Worm (Caenorhabditis elegans): ENCODE results near the gene lurp-3.
"Not testable (repeated sequence)": the region's sequence is repeated elsewhere in the genome, so short reads cannot be mapped to it uniquely, and the experiment has no call there.

lurp-3 gene

DNA sequence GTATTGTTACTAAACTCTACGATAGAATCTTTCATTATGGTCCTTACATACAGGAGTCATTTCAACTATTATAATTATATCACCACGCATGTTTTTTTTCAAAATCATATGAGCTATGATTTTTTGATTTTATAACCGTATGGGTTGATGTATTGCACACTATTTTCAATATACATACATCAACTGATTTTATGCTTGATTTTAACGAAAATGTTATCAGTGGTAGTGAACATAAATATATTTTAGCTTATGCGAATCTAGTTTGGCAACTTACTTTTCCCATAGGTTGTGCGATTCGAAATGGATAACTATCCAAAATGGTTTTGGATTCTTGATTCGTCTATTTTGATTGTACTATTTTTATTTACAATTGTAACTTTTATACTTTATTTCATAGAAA lies 31.9 kb upstream of the lurp-3 start, which contains the start of gene srv-10:
Gene srv-10 (plus strand): TSS at position 301 of the 400 bp plus-strand sequence.
- TF ChIP-seq unc-62 (GFP tag; optimal IDR thresholded peaks at IDR 0.05), result no peak

- TF ChIP-seq unc-62 (GFP tag; optimal IDR thresholded peaks at IDR 0.05), result no peak
These were observed 28.8 kb upstream of the lurp-3 start, which contains the start of gene srd-18 for ce11 chrV:13426764-13427163. Gene srd-18, minus strand, starts transcription at chrV:13426864.

ce11 chrV:13427378-13427777 lies 28.2 kb upstream of the lurp-3 start:
- no peak for TF ChIP-seq unc-62 (GFP tag; optimal IDR thresholded peaks at IDR 0.05)

ce11 chrV:13428660-13429059 lies 26.9 kb upstream of the lurp-3 start, which contains the start of gene srd-19:
Gene srd-19, minus strand, starts transcription at chrV:13428760.
- no peak for TF ChIP-seq unc-62 (GFP tag; optimal IDR thresholded peaks at IDR 0.05)

DNA sequence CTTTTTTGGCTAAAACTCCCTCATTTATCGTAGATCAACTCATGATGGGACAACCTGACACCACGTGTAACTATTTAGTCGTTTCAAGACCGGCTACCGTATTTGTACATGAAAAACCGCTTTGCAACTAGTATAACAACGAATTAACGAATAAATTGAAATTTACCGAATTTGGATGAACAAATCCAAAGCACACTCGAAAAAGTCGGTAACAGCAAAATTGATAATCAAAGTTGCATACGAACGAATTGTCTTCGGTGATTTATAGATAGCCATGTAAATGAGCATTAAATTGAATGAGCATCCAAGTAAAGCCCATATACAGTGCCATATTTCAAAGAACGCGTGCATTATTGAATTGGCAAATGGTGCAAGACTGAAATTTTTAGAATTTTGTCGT lies 23.2 kb upstream of the lurp-3 start, which contains the start of gene srd-17:
Gene srd-17 (minus strand): TSS at position 351 of the 400 bp plus-strand sequence.
- TF ChIP-seq unc-62 (GFP tag; optimal IDR thresholded peaks at IDR 0.05), result no peak

ce11 chrV:13437473-13438074 lies 18.0 kb upstream of the lurp-3 start, which contains the start of gene mes-4:
Gene mes-4, minus strand, starts transcription at chrV:13437545.
- no peak for TF ChIP-seq unc-62 (GFP tag; optimal IDR thresholded peaks at IDR 0.05)

DNA sequence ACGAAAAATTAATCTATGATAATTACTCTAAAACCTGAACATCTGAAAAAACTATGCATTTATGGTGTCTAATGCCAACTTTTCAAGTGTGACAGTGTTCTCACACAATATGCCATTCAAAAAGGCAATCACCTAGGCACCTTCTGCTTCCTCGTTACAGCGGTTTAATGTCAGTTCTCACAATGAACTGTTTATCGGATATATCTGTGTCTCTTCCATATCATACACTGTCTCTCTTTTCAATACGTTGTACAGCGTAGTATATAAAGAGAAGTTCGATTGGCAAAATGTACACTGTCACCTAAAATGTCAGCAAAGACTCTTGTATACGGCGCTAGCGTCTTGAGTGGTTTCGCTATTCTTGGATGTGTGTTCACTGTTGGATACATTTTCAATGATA lies 13.9 kb upstream of the lurp-3 start, which contains the start of gene col-162:
Gene col-162 (plus strand): TSS at position 301 of the 400 bp plus-strand sequence.
- TF ChIP-seq unc-62 (GFP tag; optimal IDR thresholded peaks at IDR 0.05), result no peak

DNA sequence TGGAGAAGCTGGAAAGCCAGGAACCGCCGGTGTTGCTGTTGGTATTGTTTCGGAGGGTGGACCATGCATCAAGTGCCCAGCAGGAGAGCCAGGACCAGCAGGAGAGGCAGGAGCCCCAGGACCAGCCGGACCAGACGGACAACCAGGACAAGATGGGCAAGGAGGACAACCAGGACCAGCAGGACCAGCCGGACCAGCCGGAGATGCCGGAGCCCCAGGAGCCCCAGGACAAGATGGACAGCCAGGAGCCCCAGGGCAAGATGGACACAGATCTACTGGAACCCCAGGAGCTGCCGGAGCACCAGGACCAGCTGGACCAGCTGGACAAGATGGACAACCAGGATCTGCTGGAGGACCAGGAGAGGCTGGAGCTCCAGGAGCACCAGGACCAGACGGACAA lies 12.7 kb upstream of the lurp-3 start:
- TF ChIP-seq unc-62 (GFP tag; optimal IDR thresholded peaks at IDR 0.05), result no peak

DNA sequence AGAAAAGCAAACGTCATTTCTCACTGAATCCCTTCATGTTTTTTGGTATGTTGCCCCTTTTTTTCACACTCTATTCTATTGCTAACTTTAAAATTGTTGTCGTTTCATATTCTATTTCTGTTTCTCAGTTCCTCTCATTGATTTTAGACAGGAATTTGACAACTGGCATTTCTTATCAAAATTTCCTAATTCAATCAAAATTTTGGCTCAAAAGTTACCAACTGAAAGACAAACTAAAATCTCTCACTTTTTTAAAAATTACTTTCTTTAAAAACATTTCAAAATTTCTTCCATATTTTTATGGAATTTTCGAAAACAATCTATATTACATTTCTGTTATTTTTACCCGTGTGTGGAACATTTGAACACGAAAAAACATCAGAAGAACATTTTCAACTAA lies 12.0 kb upstream of the lurp-3 start, which contains the start of gene Y2H9A.6:
Gene Y2H9A.6 (plus strand): TSS at position 301 of the 400 bp plus-strand sequence.
- not testable (repeated sequence) for TF ChIP-seq unc-62 (GFP tag; optimal IDR thresholded peaks at IDR 0.05)

DNA sequence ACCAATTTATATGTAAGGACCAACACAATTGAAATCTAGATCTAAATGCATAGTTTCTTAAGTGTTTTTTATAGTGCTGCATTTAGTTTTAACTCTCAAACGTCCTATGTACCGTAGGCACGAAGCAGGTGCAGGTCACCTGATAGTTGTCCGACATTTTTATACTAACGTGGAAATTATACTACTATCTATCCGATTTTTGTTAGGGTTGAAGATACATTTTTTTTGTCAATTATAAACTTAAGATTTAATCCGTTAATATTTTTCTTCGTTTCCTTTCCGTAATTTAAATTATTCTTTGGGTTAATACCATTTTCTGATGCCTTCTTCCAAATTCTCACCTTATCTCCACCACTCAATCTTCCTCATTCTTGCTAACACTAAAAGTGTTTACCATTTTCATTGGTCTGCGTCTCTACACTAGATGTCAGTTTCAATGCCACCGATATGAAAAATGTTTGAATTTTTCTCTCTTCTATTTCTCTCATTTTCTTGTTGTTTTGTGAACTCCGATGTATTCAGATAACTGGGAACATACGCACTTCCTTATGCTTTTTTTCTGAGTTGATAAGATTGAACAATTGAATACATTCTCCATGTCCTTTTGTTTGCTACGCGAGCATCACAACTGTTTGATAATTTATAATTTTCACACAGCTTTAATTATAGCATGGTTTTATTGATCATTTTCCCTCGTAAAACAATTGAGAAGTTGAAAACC lies 10.2 kb upstream of the lurp-3 start, which contains the start of gene Y2H9A.4:
Gene Y2H9A.4 (plus strand): TSS at position 671 of the 721 bp plus-strand sequence.
- no peak for TF ChIP-seq unc-62 (GFP tag; optimal IDR thresholded peaks at IDR 0.05)

- TF ChIP-seq unc-62 (GFP tag; optimal IDR thresholded peaks at IDR 0.05), result no peak
These were observed 2.2 kb upstream of the lurp-3 start, which contains the start of gene lurp-2 for ce11 chrV:13453334-13453733. Gene lurp-2, plus strand, starts transcription at chrV:13453634.

DNA sequence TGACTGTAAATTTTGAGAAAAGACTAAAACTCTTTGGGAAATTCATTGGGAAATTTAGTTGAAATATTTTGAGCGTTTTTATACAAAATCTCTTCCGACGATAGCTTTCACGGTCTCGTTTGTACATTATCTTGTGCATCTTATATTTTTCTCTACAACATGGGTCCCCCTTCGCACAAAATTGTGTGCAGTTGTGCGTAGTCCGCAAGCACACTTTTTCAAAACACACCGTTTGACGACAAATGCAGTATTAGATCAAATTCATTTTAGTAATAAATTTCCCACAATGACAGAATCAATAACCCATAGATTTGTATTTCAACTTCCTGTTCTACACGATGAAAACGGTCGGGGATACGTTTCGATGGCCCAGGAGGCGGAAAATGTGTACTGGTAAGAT lies 2.3 kb downstream of the lurp-3 start, which contains the start of gene F25H9.2:
Gene F25H9.2 (plus strand): TSS at position 226 of the 400 bp plus-strand sequence.
- no peak for TF ChIP-seq unc-62 (GFP tag; optimal IDR thresholded peaks at IDR 0.05)

DNA sequence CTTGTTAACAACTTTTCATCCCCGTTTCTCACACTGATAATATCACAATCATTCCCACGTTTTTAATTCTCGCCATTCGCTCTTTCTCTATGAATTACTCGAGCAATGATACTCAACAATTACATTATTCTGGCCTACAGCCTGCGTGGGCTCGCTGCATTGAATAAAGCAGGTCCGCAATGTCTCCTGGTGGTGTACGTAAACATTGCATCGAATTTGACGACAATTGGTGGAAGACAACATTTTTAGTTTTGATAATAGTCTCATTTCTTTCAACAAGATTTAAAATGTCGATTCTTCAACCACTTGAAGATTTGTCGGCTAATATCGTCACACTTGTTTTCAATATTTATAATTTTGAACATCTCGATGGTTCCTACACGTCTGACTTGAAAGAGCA lies 3.8 kb downstream of the lurp-3 start, which contains the start of gene bath-39:
Gene bath-39 (plus strand): TSS at position 137 of the 400 bp plus-strand sequence.
- no peak for TF ChIP-seq unc-62 (GFP tag; optimal IDR thresholded peaks at IDR 0.05)

ce11 chrV:13462974-13463373 lies 7.4 kb downstream of the lurp-3 start, which contains the start of gene frm-10:
Gene frm-10, plus strand, starts transcription at chrV:13463207.
- TF ChIP-seq unc-62 (GFP tag; optimal IDR thresholded peaks at IDR 0.05), result no peak

ce11 chrV:13464123-13464522 lies 8.6 kb downstream of the lurp-3 start:
- no peak for TF ChIP-seq unc-62 (GFP tag; optimal IDR thresholded peaks at IDR 0.05)

- no peak for TF ChIP-seq unc-62 (GFP tag; optimal IDR thresholded peaks at IDR 0.05)
These were observed 12.7 kb downstream of the lurp-3 start, which contains the start of the genes F25H9.6 and F25H9.7 for ce11 chrV:13468190-13468765. Gene F25H9.6, minus strand, starts transcription at chrV:13468361. Gene F25H9.7, plus strand, starts transcription at chrV:13468376.
